Worm (Caenorhabditis elegans) whole organism, L1 larva: ENCODE results near the gene C44B7.5.

Experiments
- F16B12.6 ChIP-seq: fragments of 150-350 bp; optimal IDR thresholded peaks from 2 replicates; lab custom pipeline; 2014; ENCODE audit warnings: missing biosample characterization, missing genetic modification characterization
- aha-1 ChIP-seq: fragments of 150-350 bp; optimal IDR thresholded peaks from 2 replicates; lab custom pipeline; 2014; ENCODE audit warnings: missing biosample characterization, missing genetic modification characterization
- aly-2 ChIP-seq: fragments of 150-350 bp; optimal IDR thresholded peaks from 2 replicates; lab custom pipeline; 2014; ENCODE audit warnings: missing biosample characterization, missing genetic modification characterization
- ama-1 ChIP-seq: fragments of 150-350 bp; optimal IDR thresholded peaks from 2 replicates; lab custom pipeline; 2014
- blmp-1 ChIP-seq: fragments of 150-350 bp; optimal IDR thresholded peaks from 2 replicates; lab custom pipeline; 2014; ENCODE audit warnings: missing biosample characterization, missing genetic modification characterization
- ces-1 ChIP-seq: fragments of 150-350 bp; optimal IDR thresholded peaks from 2 replicates; lab custom pipeline; 2014; ENCODE audit warnings: missing biosample characterization, missing genetic modification reagents, missing genetic modification characterization
- dsc-1 ChIP-seq: sonication (generic microtip); optimal IDR thresholded peaks from 2 replicates; lab custom pipeline; 2016; ENCODE audit warnings: mild to moderate bottlenecking, missing genetic modification characterization, missing compliant biosample characterization
- efl-1 ChIP-seq, 4 experiments: fragments of 150-350 bp; optimal IDR thresholded peaks in 3 of 4; peaks in 1 of 4; 1 replicate in 1 of 4; 2 replicates in 3 of 4; lab custom pipeline; 2014; ENCODE audit warnings: missing biosample characterization in 2 of 4, missing genetic modification characterization in 2 of 4, missing genetic modification reagents in 2 of 4
- efl-3 ChIP-seq: fragments of 200-800 bp; sonication (Bioruptor generic); optimal IDR thresholded peaks from 2 replicates; lab custom pipeline; 2018; ENCODE audit warnings: mild to moderate bottlenecking, missing genetic modification characterization, missing compliant biosample characterization
- egl-13 ChIP-seq: sonication (generic microtip); optimal IDR thresholded peaks from 2 replicates; lab custom pipeline; 2016; ENCODE audit warnings: missing genotype, missing genetic modification reagents, missing genetic modification characterization, missing compliant biosample characterization
- egl-27 ChIP-seq, 2 experiments: fragments of 150-350 bp in 1 of 2; sonication (generic microtip); optimal IDR thresholded peaks; 3 replicates each; lab custom pipeline; 2017 to 2018; ENCODE audit warnings: missing biosample characterization in 2 of 2, missing genetic modification characterization in 2 of 2, missing genetic modification reagents in 2 of 2
- ets-5 ChIP-seq: fragments of 200-800 bp; sonication (Bioruptor generic); IDR thresholded peaks from 2 replicates; pipeline ENCODE4 v1.3.6; 2022; ENCODE audit warnings: missing genetic modification characterization, missing compliant biosample characterization
- fkh-10 ChIP-seq: sonication (generic microtip); optimal IDR thresholded peaks from 2 replicates; lab custom pipeline; 2017; ENCODE audit warnings: missing biosample characterization, missing genetic modification reagents, missing genetic modification characterization
- fkh-4 ChIP-seq: sonication (generic microtip); optimal IDR thresholded peaks from 2 replicates; lab custom pipeline; 2016; ENCODE audit warnings: missing compliant biosample characterization, missing genetic modification characterization, borderline replicate concordance
- fos-1 ChIP-seq: fragments of 150-350 bp; optimal IDR thresholded peaks from 2 replicates; lab custom pipeline; 2014; ENCODE audit warnings: missing biosample characterization, missing genetic modification characterization
- grh-1 ChIP-seq: fragments of 200-800 bp; sonication (Bioruptor generic); IDR thresholded peaks from 2 replicates; pipeline ENCODE4 v1.3.6; 2022; ENCODE audit warnings: missing genetic modification reagents, missing genetic modification characterization, missing compliant biosample characterization
- hpl-2 ChIP-seq: fragments of 150-350 bp; optimal IDR thresholded peaks from 2 replicates; lab custom pipeline; 2014; ENCODE audit warnings: missing biosample characterization, missing genetic modification reagents, missing genetic modification characterization
- irx-1 ChIP-seq: sonication (generic microtip); optimal IDR thresholded peaks from 2 replicates; lab custom pipeline; 2016; ENCODE audit warnings: missing genetic modification characterization, missing compliant biosample characterization
- jun-1 ChIP-seq: fragments of 150-350 bp; optimal IDR thresholded peaks from 2 replicates; lab custom pipeline; 2014; ENCODE audit warnings: missing biosample characterization, missing genetic modification reagents, missing genetic modification characterization
- lin-14 ChIP-seq: fragments of 200-800 bp; sonication (Bioruptor generic); optimal IDR thresholded peaks from 2 replicates; lab custom pipeline; 2018; ENCODE audit warnings: mild to moderate bottlenecking, missing genetic modification characterization, moderate library complexity, missing compliant biosample characterization
- lin-15B ChIP-seq: fragments of 150-350 bp; sonication (generic microtip); optimal IDR thresholded peaks from 3 replicates; lab custom pipeline; 2014; ENCODE audit warnings: missing biosample characterization, missing genetic modification characterization
- lin-35 ChIP-seq, 2 experiments: fragments of 150-350 bp; optimal IDR thresholded peaks; 2 replicates each; lab custom pipeline; 2014; ENCODE audit warnings: missing biosample characterization in 2 of 2, missing genetic modification characterization in 2 of 2, missing genetic modification reagents in 2 of 2
- mdl-1 ChIP-seq, 2 experiments: fragments of 150-350 bp; optimal IDR thresholded peaks; 2 replicates each; lab custom pipeline; 2014 to 2017; ENCODE audit warnings: missing biosample characterization in 2 of 2, missing genetic modification characterization in 2 of 2, inconsistent platforms in 1 of 2
- nhr-11 ChIP-seq: fragments of 150-350 bp; optimal IDR thresholded peaks from 2 replicates; lab custom pipeline; 2014; ENCODE audit warnings: missing biosample characterization, missing genetic modification characterization
- nhr-47 ChIP-seq: sonication (generic microtip); optimal IDR thresholded peaks from 2 replicates; lab custom pipeline; 2016; ENCODE audit warnings: mild to moderate bottlenecking, missing genetic modification characterization, moderate library complexity, missing compliant biosample characterization
- nhr-71 ChIP-seq: sonication (generic microtip); optimal IDR thresholded peaks from 2 replicates; lab custom pipeline; 2016; ENCODE audit warnings: mild to moderate bottlenecking, missing genetic modification characterization, moderate library complexity, missing compliant biosample characterization
- nhr-85 ChIP-seq: sonication (generic microtip); peaks from one replicate; lab custom pipeline; 2016; ENCODE audit warnings: missing genetic modification characterization, inconsistent platforms, missing compliant biosample characterization
- nhr-90 ChIP-seq: sonication (generic microtip); optimal IDR thresholded peaks from 2 replicates; lab custom pipeline; 2016; ENCODE audit warnings: mild to moderate bottlenecking, missing genetic modification characterization, missing compliant biosample characterization; ENCODE audit not compliant: poor library complexity
- pax-3 ChIP-seq: fragments of 200-800 bp; sonication (Bioruptor generic); optimal IDR thresholded peaks from 2 replicates; lab custom pipeline; 2018; ENCODE audit warnings: mild to moderate bottlenecking, missing genetic modification characterization, moderate library complexity, missing compliant biosample characterization
- rnt-1 ChIP-seq: sonication (generic microtip); optimal IDR thresholded peaks from 2 replicates; lab custom pipeline; 2016; ENCODE audit warnings: mild to moderate bottlenecking, missing genetic modification characterization, moderate library complexity, missing compliant biosample characterization
- tbx-2 ChIP-seq: sonication (generic microtip); optimal IDR thresholded peaks from 2 replicates; lab custom pipeline; 2016; ENCODE audit warnings: missing genetic modification characterization, missing compliant biosample characterization
- vab-15 ChIP-seq: sonication (generic microtip); optimal IDR thresholded peaks from 2 replicates; lab custom pipeline; 2017; ENCODE audit warnings: missing genotype, mild to moderate bottlenecking, missing genetic modification characterization, missing compliant biosample characterization
- zip-4 ChIP-seq: fragments of 200-800 bp; sonication (Bioruptor generic); optimal IDR thresholded peaks from 2 replicates; lab custom pipeline; 2018; ENCODE audit warnings: mild to moderate bottlenecking, missing genetic modification characterization, moderate library complexity, missing compliant biosample characterization
- ztf-11 ChIP-seq, 2 experiments: sonication (generic microtip); optimal IDR thresholded peaks; 2 replicates each; lab custom pipeline; 2016 to 2017; ENCODE audit warnings: missing genetic modification characterization in 2 of 2, missing biosample characterization in 1 of 2, missing compliant biosample characterization in 1 of 2

Gene C44B7.5

DNA sequence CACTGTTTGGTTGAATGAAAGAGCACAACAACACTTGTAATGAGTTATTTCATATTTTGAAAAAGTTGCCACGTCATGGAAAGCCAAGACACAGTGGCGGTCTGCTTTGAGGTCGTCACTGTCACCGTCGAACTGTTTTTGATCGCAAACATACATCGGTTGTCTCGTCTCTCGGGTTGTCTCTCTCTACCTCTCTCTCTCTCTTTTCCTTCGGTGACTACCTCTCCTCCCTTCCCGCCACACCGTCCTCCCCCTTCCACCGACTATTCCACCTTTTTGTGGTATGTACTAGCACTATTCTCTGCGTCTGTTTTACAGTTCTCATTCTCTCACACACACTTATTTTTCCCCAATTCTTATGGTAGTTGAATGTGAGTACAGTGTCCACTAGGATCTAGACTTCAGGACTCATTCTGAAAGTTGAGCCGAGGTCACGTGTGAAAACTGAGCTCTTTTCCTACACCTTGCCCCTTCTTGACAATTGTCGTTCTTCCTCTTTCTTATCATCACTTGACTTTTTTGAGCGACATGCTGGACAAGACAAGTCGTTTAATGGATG is 38.5 kb downstream of the C44B7.5 start (continued):
- no peak for TF ChIP-seq pax-3 (tag; lab: Kevin White, UChicago)
- TF ChIP-seq ztf-11 (tag; optimal IDR thresholded peaks at IDR 0.05; lab: Kevin White, UChicago), result no peak
- no peak for TF ChIP-seq nhr-90
- TF ChIP-seq nhr-11 (tag; lab: Kevin White, UChicago), result no peak
- TF ChIP-seq nhr-47 (tag; lab: Kevin White, UChicago), result peak; percentile 27
- no peak for TF ChIP-seq egl-13
- no peak for TF ChIP-seq F16B12.6 (tag; lab: Kevin White, UChicago)
- no peak for TF ChIP-seq irx-1 (tag; lab: Kevin White, UChicago)
- TF ChIP-seq lin-35 (GFP tag; optimal IDR thresholded peaks at IDR 0.05; lab: Kevin White, UChicago), result peak in 1 of 2 experiments; percentile 35
- no peak for TF ChIP-seq ama-1
- TF ChIP-seq fos-1 (tag; lab: Kevin White, UChicago), result no peak
- TF ChIP-seq jun-1 (tag; lab: Kevin White, UChicago), result peak; percentile 13
- TF ChIP-seq lin-15B (tag; lab: Kevin White, UChicago), result no peak
- TF ChIP-seq grh-1 (GFP tag; lab: Robert Waterston, UW), result no peak
- TF ChIP-seq ets-5 (GFP tag; lab: Robert Waterston, UW), result no peak
- no peak for TF ChIP-seq aly-2 (tag; lab: Kevin White, UChicago)
- no peak for TF ChIP-seq tbx-2 (tag; lab: Kevin White, UChicago)
- TF ChIP-seq, all 84 proteins: peak for 15

DNA sequence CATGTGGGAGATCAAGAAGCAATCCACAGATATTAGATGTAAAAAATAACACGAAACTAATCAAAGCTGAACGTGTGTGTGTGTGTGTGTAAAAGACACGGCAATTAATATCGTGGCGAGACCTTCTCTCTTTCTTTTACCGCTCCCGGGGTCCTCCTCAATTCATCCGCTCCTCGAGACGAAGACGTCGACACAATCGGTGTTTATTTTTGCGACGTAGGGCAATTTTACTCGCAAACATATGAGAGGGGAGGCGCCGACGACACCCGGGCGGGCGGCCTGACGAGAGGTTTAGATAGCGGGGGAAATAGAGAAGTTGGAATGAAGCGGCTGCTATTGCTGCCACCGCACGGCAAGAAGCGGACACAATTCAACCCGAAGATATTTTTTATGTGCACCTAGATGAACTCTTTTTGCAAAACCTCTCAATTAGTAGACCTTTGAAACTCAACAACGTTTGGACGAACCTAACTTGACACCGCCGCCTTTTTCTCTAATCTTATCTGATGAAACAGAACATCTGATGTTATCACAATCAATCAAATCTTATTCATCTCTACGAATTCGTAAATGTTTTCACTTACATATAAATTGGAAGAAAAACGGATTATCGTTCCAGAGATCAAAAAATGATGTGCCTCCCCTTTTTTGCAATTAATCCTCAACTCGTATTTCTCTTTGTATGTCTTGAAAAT is 39.6 kb downstream of the C44B7.5 start:
- TF ChIP-seq blmp-1 (tag; lab: Kevin White, UChicago) (peak; percentile 46), nhr-71 (tag; lab: Kevin White, UChicago) (peak; percentile 29), dsc-1 (tag; lab: Kevin White, UChicago) (peak; percentile 46), vab-15 (tag; lab: Kevin White, UChicago) (no peak), lin-14 (GFP tag; lab: Kevin White, UChicago) (peak; percentile 65), efl-1 (optimal IDR thresholded peaks at IDR 0.05; lab: Kevin White, UChicago) (no peak), efl-1 (GFP tag; optimal IDR thresholded peaks at IDR 0.05 in 1 of 2; lab: Kevin White, UChicago) (peak in 1 of 2 experiments; percentile 70), efl-3 (no peak), fkh-4 (tag; lab: Kevin White, UChicago) (no peak), irx-1 (tag; lab: Kevin White, UChicago) (peak; percentile 39), mdl-1 (tag; optimal IDR thresholded peaks at IDR 0.05; lab: Kevin White, UChicago) (no peak), aha-1 (tag; lab: Kevin White, UChicago) (no peak), hpl-2 (GFP tag; lab: Kevin White, UChicago) (no peak), rnt-1 (tag; lab: Kevin White, UChicago) (peak; percentile 14), egl-27 (tag; optimal IDR thresholded peaks at IDR 0.05; lab: Kevin White, UChicago) (peak in 1 of 2 experiments; percentile 62), fos-1 (tag; lab: Kevin White, UChicago) (no peak), nhr-85 (tag; lab: Kevin White, UChicago) (peak; percentile 80)
- TF ChIP-seq, all 84 proteins: peak for 9

DNA sequence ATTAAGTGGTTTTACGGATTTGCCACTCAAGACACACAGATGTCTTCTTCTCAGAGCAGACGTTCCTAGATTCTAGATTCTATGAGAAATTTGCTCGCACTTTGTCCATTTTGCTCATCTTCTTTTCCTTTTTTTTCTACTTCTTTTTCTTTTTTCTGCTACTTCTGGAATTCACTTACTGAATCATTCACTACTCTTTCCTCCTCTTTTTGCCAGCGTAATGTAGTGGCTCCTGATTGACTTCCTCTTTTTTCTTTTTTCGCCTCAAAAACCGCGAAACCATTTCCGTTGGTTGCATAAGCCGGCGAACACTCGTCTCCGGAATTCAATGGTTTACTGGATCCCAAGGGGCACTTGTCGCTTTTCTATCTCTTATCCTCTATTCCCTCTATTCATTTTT is 40.2 kb downstream of the C44B7.5 start:
- no peak for TF ChIP-seq zip-4 (GFP tag; lab: Kevin White, UChicago)
- TF ChIP-seq ces-1 (GFP tag; lab: Kevin White, UChicago), result no peak
- peak; percentile 52 for TF ChIP-seq fkh-10
- TF ChIP-seq efl-1 (optimal IDR thresholded peaks at IDR 0.05; lab: Kevin White, UChicago), result no peak
- peak in 1 of 2 experiments; percentile 70 for TF ChIP-seq efl-1 (GFP tag; optimal IDR thresholded peaks at IDR 0.05 in 1 of 2; lab: Kevin White, UChicago)
